Worm (Caenorhabditis elegans): Measurements from ENCODE around the gene eelo-1.

eelo-1 gene

ce11 chrIII:1554347-1554746 is 4.0 kb downstream of the eelo-1 start, which contains the start of gene ddx-35:
TSS of gene ddx-35 (minus strand) at chrIII:1554447.
- TF ChIP-seq ceh-30 (tag; optimal IDR thresholded peaks at IDR 0.05) = no peak

ce11 chrIII:1543406-1544011 is 14.8 kb downstream of the eelo-1 start:
- peak; percentile 43 for TF ChIP-seq ceh-48 (tag; optimal IDR thresholded peaks at IDR 0.05)
- TF ChIP-seq F13H6.1 (tag; optimal IDR thresholded peaks at IDR 0.05) = no peak

ce11 chrIII:1540100-1540695 is 18.1 kb downstream of the eelo-1 start, which contains the start of the genes Y67D2.5 and cisd-3.2:
TSS of gene Y67D2.5 (minus strand) at chrIII:1540244.
TSS of gene cisd-3.2 (plus strand) at chrIII:1540493.
- peak; percentile 65 for TF ChIP-seq ets-4 (tag; optimal IDR thresholded peaks at IDR 0.05)
- TF ChIP-seq K09A11.1 (tag; optimal IDR thresholded peaks at IDR 0.05; ENCODE audit: insufficient read depth) = no peak
- TF ChIP-seq ceh-31 (tag; optimal IDR thresholded peaks at IDR 0.05) = peak; percentile 69
- peak; percentile 4 for TF ChIP-seq ahr-1 (tag; optimal IDR thresholded peaks at IDR 0.05)
- peak; percentile 78 for TF ChIP-seq C08G9.2 (tag; optimal IDR thresholded peaks at IDR 0.05)
- peak; percentile 16 for TF ChIP-seq fax-1 (tag; optimal IDR thresholded peaks at IDR 0.05)
- TF ChIP-seq tbx-2 (tag; optimal IDR thresholded peaks at IDR 0.05) = peak; percentile 66
- TF ChIP-seq elt-2 (tag; optimal IDR thresholded peaks at IDR 0.05) = peak; percentile 33
- peak; percentile 68 for TF ChIP-seq ceh-2 (tag; optimal IDR thresholded peaks at IDR 0.05)
- no peak for TF ChIP-seq pax-1 (tag; optimal IDR thresholded peaks at IDR 0.05)
- TF ChIP-seq tbx-7 (tag; optimal IDR thresholded peaks at IDR 0.05) = peak; percentile 56
- TF ChIP-seq npax-4 (tag; optimal IDR thresholded peaks at IDR 0.05) = no peak
- peak; percentile 37 for TF ChIP-seq zip-5 (tag; optimal IDR thresholded peaks at IDR 0.05)

ce11 chrIII:1539366-1539765 is 19.0 kb downstream of the eelo-1 start:
- TF ChIP-seq ceh-22 (tag; optimal IDR thresholded peaks at IDR 0.05) (no peak), pha-4 (tag; optimal IDR thresholded peaks at IDR 0.05) (no peak), dve-1 (tag; optimal IDR thresholded peaks at IDR 0.05) (no peak), rnt-1 (tag; optimal IDR thresholded peaks at IDR 0.05) (no peak)

- TF ChIP-seq elt-4 (tag; optimal IDR thresholded peaks at IDR 0.05) = no peak
- TF ChIP-seq unc-3 (GFP tag; conservative IDR thresholded peaks at IDR 0.05) = no peak
- TF ChIP-seq unc-3 (tag; optimal IDR thresholded peaks at IDR 0.05) = no peak
- no peak for TF ChIP-seq ahr-1 (tag; optimal IDR thresholded peaks at IDR 0.05)
- TF ChIP-seq gmeb-2 (tag; optimal IDR thresholded peaks at IDR 0.05) = no peak
- TF ChIP-seq sox-2 (GFP tag; IDR thresholded peaks at IDR 0.05) = no peak
- no peak for TF ChIP-seq mec-3 (tag; optimal IDR thresholded peaks at IDR 0.05; ENCODE audit: borderline replicate concordance)
- TF ChIP-seq unc-86 (tag; optimal IDR thresholded peaks at IDR 0.05) = no peak
- TF ChIP-seq elt-2 (tag; optimal IDR thresholded peaks at IDR 0.05) = no peak
- no peak for TF ChIP-seq syd-9 (tag; optimal IDR thresholded peaks at IDR 0.05)
- no peak for TF ChIP-seq ceh-24 (tag; optimal IDR thresholded peaks at IDR 0.05)
- no peak for TF ChIP-seq hlh-30 (tag; optimal IDR thresholded peaks at IDR 0.05; ENCODE audit: insufficient read depth)
- no peak for TF ChIP-seq pha-4 (tag; optimal IDR thresholded peaks at IDR 0.05)
- TF ChIP-seq pqm-1 (tag; optimal IDR thresholded peaks at IDR 0.05) = no peak
- no peak for TF ChIP-seq hlh-15 (tag; optimal IDR thresholded peaks at IDR 0.05)
- TF ChIP-seq ceh-6 (GFP tag; optimal IDR thresholded peaks at IDR 0.05) = no peak
- TF ChIP-seq zip-5 (tag; optimal IDR thresholded peaks at IDR 0.05) = no peak
- no peak for TF ChIP-seq sdc-2 (tag; optimal IDR thresholded peaks at IDR 0.05)
- no peak for TF ChIP-seq unc-42 (tag; optimal IDR thresholded peaks at IDR 0.05)
- no peak for TF ChIP-seq ceh-19 (GFP tag; optimal IDR thresholded peaks at IDR 0.05)
- TF ChIP-seq hlh-13 (GFP tag; optimal IDR thresholded peaks at IDR 0.05) = no peak
Observed at ce11 chrIII:1534431-1534830, 23.9 kb downstream of the eelo-1 start.

Data from whole organism, late embryonic.